Fruit fly (Drosophila melanogaster) whole organism, embryonic: Measurements from ENCODE around the gene ATPsynepsilonL.

Experiments used
- Antp ChIP-seq: fragments of 200-800 bp; sonication (Bioruptor generic); optimal IDR thresholded peaks from 3 replicates; lab custom pipeline; 2016; ENCODE audit warnings: missing biosample characterization, missing genetic modification characterization
- CG11504 ChIP-seq: fragments of 200-800 bp; sonication (Bioruptor generic); optimal IDR thresholded peaks from 3 replicates; lab custom pipeline; 2019; ENCODE audit warnings: missing biosample characterization, mild to moderate bottlenecking, missing genetic modification characterization, moderate library complexity
- CG15073 ChIP-seq: fragments of 200-800 bp; sonication (Bioruptor generic); optimal IDR thresholded peaks from 2 replicates; lab custom pipeline; 2016; ENCODE audit warnings: missing biosample characterization, missing genetic modification characterization
- CG15696 ChIP-seq: fragments of 200-800 bp; sonication (Bioruptor generic); optimal IDR thresholded peaks from 2 replicates; lab custom pipeline; 2019; ENCODE audit warnings: missing biosample characterization, mild to moderate bottlenecking, missing genetic modification characterization, moderate library complexity
- CG16815 ChIP-seq: fragments of 200-800 bp; sonication (Bioruptor generic); optimal IDR thresholded peaks from 3 replicates; lab custom pipeline; 2017; ENCODE audit warnings: missing biosample characterization, mild to moderate bottlenecking, missing genetic modification characterization
- CG17612 ChIP-seq: fragments of 200-800 bp; sonication (Bioruptor generic); IDR thresholded peaks from 2 replicates; pipeline ENCODE4 v1.3.6; 2022; ENCODE audit warnings: missing biosample characterization, missing genetic modification characterization
- CG1792 ChIP-seq: fragments of 200-800 bp; sonication (Bioruptor generic); optimal IDR thresholded peaks from 2 replicates; lab custom pipeline; 2016; ENCODE audit warnings: missing biosample characterization, missing genetic modification characterization
- CG31441 ChIP-seq: fragments of 200-800 bp; sonication (Bioruptor generic); IDR thresholded peaks from 2 replicates; pipeline ENCODE4 v1.3.6; 2022; ENCODE audit warnings: missing biosample characterization, missing genetic modification characterization
- CG3281 ChIP-seq: fragments of 200-800 bp; sonication (Bioruptor generic); optimal IDR thresholded peaks from 3 replicates; lab custom pipeline; 2017; ENCODE audit warnings: missing biosample characterization, mild to moderate bottlenecking, missing genetic modification characterization
- CG34224 ChIP-seq: fragments of 200-800 bp; sonication (Bioruptor generic); IDR thresholded peaks from 3 replicates; pipeline ENCODE4 v1.3.6; 2022; ENCODE audit warnings: missing biosample characterization, missing genetic modification characterization; ENCODE audit not compliant: partially characterized antibody
- CG4328 ChIP-seq: fragments of 200-800 bp; sonication (Bioruptor generic); optimal IDR thresholded peaks from 3 replicates; lab custom pipeline; 2017; ENCODE audit warnings: missing biosample characterization, missing genetic modification reagents, missing genetic modification characterization
- CG9876 ChIP-seq: fragments of 200-800 bp; sonication (Bioruptor generic); optimal IDR thresholded peaks from 2 replicates; lab custom pipeline; 2016; ENCODE audit warnings: missing biosample characterization, missing genetic modification characterization
- CrebB ChIP-seq: fragments of 200-800 bp; sonication (Bioruptor generic); optimal IDR thresholded peaks from 3 replicates; lab custom pipeline; 2018; ENCODE audit warnings: missing biosample characterization, mild to moderate bottlenecking, missing genetic modification characterization
- Doc3 ChIP-seq: fragments of 200-800 bp; sonication (Bioruptor generic); IDR thresholded peaks from 3 replicates; pipeline ENCODE4 v1.3.6; 2022; ENCODE audit warnings: missing biosample characterization, missing genetic modification characterization; ENCODE audit not compliant: partially characterized antibody
- Ets65A ChIP-seq: fragments of 200-800 bp; sonication (Bioruptor generic); peaks from one replicate; lab custom pipeline; 2016; ENCODE audit warnings: missing biosample characterization, missing genetic modification characterization
- Fer1 ChIP-seq: fragments of 200-800 bp; sonication (Bioruptor generic); optimal IDR thresholded peaks from 2 replicates; lab custom pipeline; 2017; ENCODE audit warnings: missing biosample characterization, mild to moderate bottlenecking, missing genetic modification characterization
- GATAe ChIP-seq: fragments of 200-800 bp; sonication (Bioruptor generic); conservative IDR thresholded peaks from 2 replicates; pipeline ENCODE4 v1.3.6; 2022; ENCODE audit warnings: missing biosample characterization, missing genetic modification characterization
- Gsc ChIP-seq: fragments of 200-800 bp; sonication (Bioruptor generic); IDR thresholded peaks from 2 replicates; pipeline ENCODE4 v1.3.6; 2022; ENCODE audit warnings: missing biosample characterization, missing genetic modification characterization
- Gug ChIP-seq: fragments of 200-800 bp; sonication (Bioruptor generic); IDR thresholded peaks from 4 replicates; pipeline ENCODE4 v1.3.6; 2022; ENCODE audit warnings: missing biosample characterization, missing genetic modification characterization
- HHEX ChIP-seq: fragments of 200-800 bp; sonication (Bioruptor generic); optimal IDR thresholded peaks from 3 replicates; lab custom pipeline; 2017; ENCODE audit warnings: missing biosample characterization, mild to moderate bottlenecking, missing genetic modification characterization, missing genetic modification reagents
- MBD-R2 ChIP-seq: fragments of 200-800 bp; sonication (Bioruptor generic); IDR thresholded peaks from 2 replicates; pipeline ENCODE4 v1.3.6; 2022; ENCODE audit warnings: missing biosample characterization, missing genetic modification characterization
- Med ChIP-seq: fragments of 200-800 bp; sonication (Bioruptor generic); peaks from one replicate; lab custom pipeline; 2016; ENCODE audit warnings: missing biosample characterization, missing genetic modification characterization, mild to moderate bottlenecking, inconsistent platforms, moderate library complexity
- Nf-YA ChIP-seq: fragments of 200-800 bp; sonication (Bioruptor generic); IDR thresholded peaks from 2 replicates; pipeline ENCODE4 v1.3.6; 2022; ENCODE audit warnings: missing biosample characterization, missing genetic modification characterization
- Oaz ChIP-seq: fragments of 200-800 bp; sonication (Bioruptor generic); IDR thresholded peaks from 2 replicates; pipeline ENCODE4 v1.3.6; 2022; ENCODE audit warnings: missing biosample characterization, missing genetic modification characterization
- Sry-δ ChIP-seq: fragments of 200-800 bp; sonication (Bioruptor generic); optimal IDR thresholded peaks from 2 replicates; lab custom pipeline; 2016; ENCODE audit warnings: missing biosample characterization, missing genetic modification characterization
- ac ChIP-seq: fragments of 200-800 bp; sonication (Bioruptor generic); optimal IDR thresholded peaks from 3 replicates; lab custom pipeline; 2017; ENCODE audit warnings: missing biosample characterization, mild to moderate bottlenecking, missing genetic modification characterization
- ap ChIP-seq: fragments of 200-800 bp; sonication (Bioruptor generic); IDR thresholded peaks from 2 replicates; pipeline ENCODE4 v1.3.6; 2022; ENCODE audit warnings: missing biosample characterization, missing genetic modification characterization
- chm ChIP-seq: fragments of 200-800 bp; sonication (Bioruptor generic); IDR thresholded peaks from 2 replicates; pipeline ENCODE4 v1.3.6; 2022; ENCODE audit warnings: missing biosample characterization, missing genetic modification characterization
- corto ChIP-seq: fragments of 200-800 bp; sonication (Bioruptor generic); optimal IDR thresholded peaks from 2 replicates; lab custom pipeline; 2016; ENCODE audit warnings: missing biosample characterization, mild to moderate bottlenecking, missing genetic modification characterization, moderate library complexity
- dmrt99B ChIP-seq: fragments of 200-800 bp; sonication (Bioruptor generic); optimal IDR thresholded peaks from 2 replicates; lab custom pipeline; 2018; ENCODE audit warnings: missing biosample characterization, mild to moderate bottlenecking, missing genetic modification characterization, moderate library complexity
- fd3F ChIP-seq: fragments of 200-800 bp; sonication (Bioruptor generic); optimal IDR thresholded peaks from 2 replicates; lab custom pipeline; 2018; ENCODE audit warnings: missing biosample characterization, mild to moderate bottlenecking, missing genetic modification characterization, moderate library complexity
- gcm2 ChIP-seq: fragments of 200-800 bp; sonication (Bioruptor generic); optimal IDR thresholded peaks from 2 replicates; lab custom pipeline; 2016; ENCODE audit warnings: missing biosample characterization, missing genetic modification characterization
- gsb ChIP-seq: fragments of 200-800 bp; sonication (Bioruptor generic); IDR thresholded peaks from 2 replicates; pipeline ENCODE4 v1.3.6; 2022; ENCODE audit warnings: missing biosample characterization, missing genetic modification characterization
- ham ChIP-seq: fragments of 200-800 bp; sonication (Bioruptor generic); IDR thresholded peaks from 2 replicates; pipeline ENCODE4 v1.3.6; 2022; ENCODE audit warnings: missing biosample characterization, missing genetic modification characterization
- jing ChIP-seq: fragments of 200-800 bp; sonication (Bioruptor generic); optimal IDR thresholded peaks from 2 replicates; lab custom pipeline; 2018; ENCODE audit warnings: missing biosample characterization, mild to moderate bottlenecking, missing genetic modification characterization
- klu ChIP-seq: fragments of 200-800 bp; sonication (Bioruptor generic); IDR thresholded peaks from 2 replicates; pipeline ENCODE4 v1.3.6; 2022; ENCODE audit warnings: missing biosample characterization, missing genetic modification characterization
- knrl ChIP-seq: fragments of 200-800 bp; sonication (Bioruptor generic); IDR thresholded peaks from 3 replicates; pipeline ENCODE4 v1.3.6; 2022; ENCODE audit warnings: missing biosample characterization, missing genetic modification characterization; ENCODE audit not compliant: partially characterized antibody
- seq ChIP-seq: fragments of 200-800 bp; sonication (Bioruptor generic); IDR thresholded peaks from 2 replicates; pipeline ENCODE4 v1.3.6; 2022; ENCODE audit warnings: missing biosample characterization, missing genetic modification characterization
- ssp ChIP-seq: fragments of 200-800 bp; sonication (Bioruptor generic); IDR thresholded peaks from 2 replicates; pipeline ENCODE4 v1.3.6; 2022; ENCODE audit warnings: missing biosample characterization, missing genetic modification characterization
- stc ChIP-seq: fragments of 200-800 bp; sonication (Bioruptor generic); IDR thresholded peaks from 2 replicates; pipeline ENCODE4 v1.3.6; 2022; ENCODE audit warnings: missing biosample characterization, missing genetic modification characterization
- tgo ChIP-seq: fragments of 200-800 bp; sonication (Bioruptor generic); IDR thresholded peaks from 3 replicates; pipeline ENCODE4 v1.3.6; 2022; ENCODE audit warnings: missing biosample characterization, missing genetic modification characterization

The ATPsynepsilonL gene

dm6 chr3R:10139649-10140598 lies 18.4 kb downstream of the ATPsynepsilonL start, which contains the start of gene tws (continued):
- TF ChIP-seq CG16815 (GFP tag; lab: Kevin White, UChicago), result no peak
- TF ChIP-seq CG9876 (GFP tag; lab: Kevin White, UChicago), result no peak
- peak; percentile 49; the same call in 2 of the 3 replicates for TF ChIP-seq tgo (GFP tag; lab: Robert Waterston, UW)
- TF ChIP-seq knrl (GFP tag; lab: Robert Waterston, UW), result no peak
- TF ChIP-seq stc (GFP tag; lab: Robert Waterston, UW), result peak; percentile 63; the same call in 1 of the 2 replicates
- no peak for TF ChIP-seq CG34224 (GFP tag; lab: Robert Waterston, UW)
- no peak for TF ChIP-seq Gsc
- no peak for TF ChIP-seq Antp
- TF ChIP-seq CG1792 (GFP tag; lab: Kevin White, UChicago), result peak; percentile 21
- peak; percentile 77 for TF ChIP-seq CrebB
- TF ChIP-seq corto (GFP tag; lab: Kevin White, UChicago), result peak; percentile 30
- TF ChIP-seq CG3281 (GFP tag; lab: Kevin White, UChicago), result peak; percentile 72
- peak; percentile 55 for TF ChIP-seq fd3F (GFP tag; lab: Kevin White, UChicago)
- peak; percentile 9; the same call in 1 of the 4 replicates for TF ChIP-seq Gug
- TF ChIP-seq Oaz (GFP tag; lab: Robert Waterston, UW), result no peak
- TF ChIP-seq ac, result no peak
- TF ChIP-seq ham (GFP tag; lab: Robert Waterston, UW), result no peak
- no peak for TF ChIP-seq jing (GFP tag; lab: Kevin White, UChicago)
- TF ChIP-seq CG4328 (GFP tag; lab: Kevin White, UChicago), result no peak
- peak; percentile 0 for TF ChIP-seq CG15696 (tag; lab: Kevin White, UChicago)
- no peak for TF ChIP-seq CG17612 (GFP tag; lab: Robert Waterston, UW)
- TF ChIP-seq Nf-YA (GFP tag; lab: Robert Waterston, UW), result no peak
- peak; percentile 57 for TF ChIP-seq CG11504 (tag; lab: Kevin White, UChicago)
- TF ChIP-seq dmrt99B, result peak; percentile 48
- TF ChIP-seq CG15073, result no peak
- peak; percentile 66 for TF ChIP-seq seq (GFP tag; lab: Robert Waterston, UW)
- no peak for TF ChIP-seq HHEX (GFP tag; lab: Kevin White, UChicago)
- TF ChIP-seq CG31441, result peak; percentile 68
- peak; percentile 62 for TF ChIP-seq Fer1
- TF ChIP-seq MBD-R2 (GFP tag; lab: Robert Waterston, UW), result peak; percentile 22; the same call in 1 of the 2 replicates
- TF ChIP-seq chm (GFP tag; lab: Robert Waterston, UW), result 0 out of 2 replicates have a peak, but pooled peaks have one; percentile 46
- peak; percentile 10 for TF ChIP-seq Sry-δ (GFP tag; lab: Kevin White, UChicago)
- peak; percentile 2 for TF ChIP-seq gcm2 (GFP tag; lab: Kevin White, UChicago)
- TF ChIP-seq Doc3 (GFP tag; lab: Robert Waterston, UW), result no peak
- no peak for TF ChIP-seq gsb (GFP tag; lab: Robert Waterston, UW)
- no peak for TF ChIP-seq ap

DNA sequence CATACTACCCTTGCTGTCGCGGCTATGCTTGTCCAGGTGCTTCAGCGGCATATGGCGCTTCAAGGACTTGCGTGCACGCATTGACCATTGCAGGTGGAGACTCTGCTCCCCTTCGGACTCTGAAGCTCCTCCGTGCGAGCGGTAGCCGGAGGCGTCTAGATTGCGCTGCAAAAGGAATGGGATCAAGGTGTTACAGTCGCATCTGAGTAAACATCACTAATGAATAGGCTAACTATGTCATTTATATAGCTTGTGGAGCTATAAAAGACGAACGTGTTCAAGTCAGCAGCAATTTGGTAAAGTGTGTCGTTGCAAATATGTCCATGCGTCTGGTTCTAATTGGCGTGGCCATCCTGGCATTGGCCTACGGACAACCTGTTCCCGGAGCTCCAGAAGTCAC lies 21.2 kb downstream of the ATPsynepsilonL start, which contains the start of gene CG42759:
CG42759 (plus strand) TSS at position 301 of the 400 bp plus-strand sequence.
- TF ChIP-seq GATAe (no peak), klu (GFP tag; lab: Robert Waterston, UW) (0 out of 2 replicates have a peak, but pooled peaks have one; percentile 19), Med (peak; percentile 7), Ets65A (GFP tag; lab: Kevin White, UChicago) (peak; percentile 18), ssp (GFP tag; lab: Robert Waterston, UW) (no peak)
